Worm (Caenorhabditis elegans): Measurements from ENCODE around the gene dnc-3.

- TF ChIP-seq ztf-23 (GFP tag; IDR thresholded peaks at IDR 0.05) = peak; percentile 93
- peak; percentile 95 for TF ChIP-seq flt-1 (GFP tag; IDR thresholded peaks at IDR 0.05)
- TF ChIP-seq med-1 (GFP tag; optimal IDR thresholded peaks at IDR 0.05; ENCODE audit: insufficient read depth) = peak; percentile 43
- TF ChIP-seq tab-1 (GFP tag; IDR thresholded peaks at IDR 0.05) = peak; percentile 96
- peak; percentile 91 for TF ChIP-seq klf-2 (GFP tag; conservative IDR thresholded peaks at IDR 0.05)
- TF ChIP-seq ztf-29 (GFP tag; IDR thresholded peaks at IDR 0.05) = peak; percentile 87
- TF ChIP-seq ref-1 (GFP tag; conservative IDR thresholded peaks at IDR 0.05) = peak; percentile 89
- peak; percentile 92 for TF ChIP-seq T22C8.4 (GFP tag; IDR thresholded peaks at IDR 0.05)
Measured at ce11 chrII:3520988-3521850, 32.3 kb upstream of the dnc-3 start, which contains the start of gene W09G10.9.

Measured in whole organism, midembryonic.